Fruit fly (Drosophila melanogaster) whole organism, embryonic: ENCODE measurements around the gene Xport-B.

Experiments
- CG10209 ChIP-seq: fragments of 200-800 bp; sonication (Bioruptor generic); optimal IDR thresholded peaks from 3 replicates; lab custom pipeline; 2017; ENCODE audit warnings: missing biosample characterization, mild to moderate bottlenecking, missing genetic modification characterization, missing genetic modification reagents
- CG10462 ChIP-seq: fragments of 200-800 bp; sonication (Bioruptor generic); optimal IDR thresholded peaks from 2 replicates; lab custom pipeline; 2016; ENCODE audit warnings: missing biosample characterization, missing genetic modification characterization
- CG10959 ChIP-seq: fragments of 200-800 bp; sonication (Bioruptor generic); IDR thresholded peaks from 2 replicates; pipeline ENCODE4 v1.3.6; 2022; ENCODE audit warnings: missing biosample characterization, missing genetic modification characterization
- CG10979 ChIP-seq: fragments of 200-800 bp; sonication (Bioruptor generic); optimal IDR thresholded peaks from 2 replicates; lab custom pipeline; 2018; ENCODE audit warnings: missing biosample characterization, mild to moderate bottlenecking, missing genetic modification characterization, moderate library complexity
- CG12071 ChIP-seq: fragments of 200-800 bp; sonication (Bioruptor generic); optimal IDR thresholded peaks from 3 replicates; lab custom pipeline; 2018; ENCODE audit warnings: missing biosample characterization, mild to moderate bottlenecking, missing genetic modification characterization
- CG13775 ChIP-seq: fragments of 200-800 bp; sonication (Bioruptor generic); optimal IDR thresholded peaks from 3 replicates; lab custom pipeline; 2017; ENCODE audit warnings: missing biosample characterization, mild to moderate bottlenecking, missing genetic modification characterization
- CG14050 ChIP-seq: fragments of 200-800 bp; sonication (Bioruptor generic); IDR thresholded peaks from 3 replicates; pipeline ENCODE4 v1.3.6; 2022; ENCODE audit warnings: missing biosample characterization, missing genetic modification characterization
- CG16813 ChIP-seq: fragments of 200-800 bp; sonication (Bioruptor generic); IDR thresholded peaks from 3 replicates; pipeline ENCODE4 v1.3.6; 2022; ENCODE audit warnings: missing biosample characterization, missing genetic modification characterization; ENCODE audit not compliant: partially characterized antibody
- CG17612 ChIP-seq: fragments of 200-800 bp; sonication (Bioruptor generic); IDR thresholded peaks from 2 replicates; pipeline ENCODE4 v1.3.6; 2022; ENCODE audit warnings: missing biosample characterization, missing genetic modification characterization
- CG17829 ChIP-seq: fragments of 200-800 bp; optimal IDR thresholded peaks from 2 replicates; lab custom pipeline; 2019; ENCODE audit warnings: missing biosample characterization, mild to moderate bottlenecking, missing genetic modification characterization, moderate library complexity
- CG2202 ChIP-seq: fragments of 200-800 bp; sonication (Bioruptor generic); optimal IDR thresholded peaks from 2 replicates; lab custom pipeline; 2018; ENCODE audit warnings: missing biosample characterization, mild to moderate bottlenecking, missing genetic modification characterization
- CG30020 ChIP-seq: fragments of 200-800 bp; optimal IDR thresholded peaks from 2 replicates; lab custom pipeline; 2019; ENCODE audit warnings: missing biosample characterization, mild to moderate bottlenecking, missing genetic modification characterization, moderate library complexity
- CG32772 ChIP-seq: fragments of 200-800 bp; sonication (Bioruptor generic); IDR thresholded peaks from 2 replicates; pipeline ENCODE4 v1.3.6; 2022; ENCODE audit warnings: missing biosample characterization, missing genetic modification characterization
- CG3281 ChIP-seq: fragments of 200-800 bp; sonication (Bioruptor generic); optimal IDR thresholded peaks from 3 replicates; lab custom pipeline; 2017; ENCODE audit warnings: missing biosample characterization, mild to moderate bottlenecking, missing genetic modification characterization
- CG3995 ChIP-seq: fragments of 200-800 bp; sonication (Bioruptor generic); optimal IDR thresholded peaks from 3 replicates; lab custom pipeline; 2016; ENCODE audit warnings: missing biosample characterization, missing genetic modification characterization
- CG7372 ChIP-seq: fragments of 200-800 bp; sonication (Bioruptor generic); IDR thresholded peaks from 2 replicates; pipeline ENCODE4 v1.3.6; 2022; ENCODE audit warnings: missing biosample characterization, missing genetic modification characterization
- Camta ChIP-seq: fragments of 200-800 bp; sonication (Bioruptor generic); optimal IDR thresholded peaks from 2 replicates; lab custom pipeline; 2016; ENCODE audit warnings: missing biosample characterization, missing genetic modification characterization
- Dbx ChIP-seq: fragments of 200-800 bp; sonication (Bioruptor generic); IDR thresholded peaks from 3 replicates; pipeline ENCODE4 v1.3.6; 2022; ENCODE audit warnings: missing biosample characterization, missing genetic modification characterization
- Fer1 ChIP-seq: fragments of 200-800 bp; sonication (Bioruptor generic); optimal IDR thresholded peaks from 2 replicates; lab custom pipeline; 2017; ENCODE audit warnings: missing biosample characterization, mild to moderate bottlenecking, missing genetic modification characterization
- Hr39 ChIP-seq: fragments of >200 bp; optimal IDR thresholded peaks from 2 replicates; lab custom pipeline; 2017
- Hr51 ChIP-seq, 2 experiments: fragments of 200-800 bp; sonication (Bioruptor generic); optimal IDR thresholded peaks; 2 replicates in 1 of 2; 3 replicates in 1 of 2; lab custom pipeline; 2016 to 2018; ENCODE audit warnings: missing biosample characterization in 2 of 2, missing genetic modification characterization in 2 of 2, mild to moderate bottlenecking in 1 of 2, moderate library complexity in 1 of 2
- Jarid2 ChIP-seq: fragments of 200-800 bp; sonication (Bioruptor generic); optimal IDR thresholded peaks from 3 replicates; lab custom pipeline; 2017; ENCODE audit warnings: mild to moderate bottlenecking, missing biosample characterization, missing genetic modification reagents, missing genetic modification characterization
- Mrtf ChIP-seq: fragments of 200-800 bp; sonication (Bioruptor generic); IDR thresholded peaks from 3 replicates; pipeline ENCODE4 v1.3.6; 2022; ENCODE audit warnings: missing biosample characterization, missing genetic modification characterization
- Neu2 ChIP-seq: fragments of 200-800 bp; sonication (Bioruptor generic); optimal IDR thresholded peaks from 3 replicates; lab custom pipeline; 2016; ENCODE audit warnings: missing biosample characterization, missing genetic modification characterization, borderline replicate concordance
- Oli ChIP-seq: fragments of 200-800 bp; sonication (Bioruptor generic); optimal IDR thresholded peaks from 2 replicates; lab custom pipeline; 2018; ENCODE audit warnings: missing biosample characterization, mild to moderate bottlenecking, missing genetic modification characterization, moderate library complexity
- Pdp1 ChIP-seq, 2 experiments: fragments of 200-800 bp; sonication (Bioruptor generic); optimal IDR thresholded peaks; 3 replicates each; lab custom pipeline; 2016; ENCODE audit warnings: missing biosample characterization in 2 of 2, missing genetic modification characterization in 2 of 2, mild to moderate bottlenecking in 1 of 2, moderate library complexity in 1 of 2
- Sin3A ChIP-seq: fragments of >200 bp; optimal IDR thresholded peaks from 2 replicates; lab custom pipeline; 2018
- Six4 ChIP-seq: fragments of 200-800 bp; sonication (Bioruptor generic); optimal IDR thresholded peaks from 2 replicates; lab custom pipeline; 2016; ENCODE audit warnings: missing biosample characterization, missing genetic modification characterization
- Ssrp ChIP-seq: fragments of 200-800 bp; sonication (Bioruptor generic); optimal IDR thresholded peaks from 2 replicates; lab custom pipeline; 2018; ENCODE audit warnings: missing biosample characterization, mild to moderate bottlenecking, missing genetic modification characterization, moderate library complexity
- TFAM ChIP-seq: fragments of 200-800 bp; sonication (Bioruptor generic); optimal IDR thresholded peaks from 2 replicates; lab custom pipeline; 2017; ENCODE audit warnings: missing biosample characterization, missing genetic modification characterization, inconsistent platforms
- Tbp ChIP-seq: fragments of >200 bp; optimal IDR thresholded peaks from 2 replicates; lab custom pipeline; 2018; ENCODE audit warnings: missing biosample characterization, missing genetic modification characterization
- ac ChIP-seq: fragments of 200-800 bp; sonication (Bioruptor generic); optimal IDR thresholded peaks from 3 replicates; lab custom pipeline; 2017; ENCODE audit warnings: missing biosample characterization, mild to moderate bottlenecking, missing genetic modification characterization
- bowl ChIP-seq: fragments of 200-800 bp; sonication (Bioruptor generic); IDR thresholded peaks from 2 replicates; pipeline ENCODE4 v1.3.6; 2022; ENCODE audit warnings: missing biosample characterization, missing genetic modification characterization
- ci ChIP-seq: fragments of 200-800 bp; sonication (Bioruptor generic); IDR thresholded peaks from 3 replicates; pipeline ENCODE4 v1.3.6; 2022; ENCODE audit warnings: missing biosample characterization, missing genetic modification characterization
- cwo ChIP-seq: fragments of 200-800 bp; sonication (Bioruptor generic); optimal IDR thresholded peaks from 3 replicates; lab custom pipeline; 2017; ENCODE audit warnings: missing biosample characterization, missing genetic modification characterization, mild to moderate bottlenecking, moderate library complexity, missing genetic modification reagents
- gsb-n ChIP-seq: fragments of 200-800 bp; sonication (Bioruptor generic); optimal IDR thresholded peaks from 3 replicates; lab custom pipeline; 2018; ENCODE audit warnings: missing biosample characterization, mild to moderate bottlenecking, missing genetic modification characterization
- kah ChIP-seq: fragments of 200-800 bp; sonication (Bioruptor generic); optimal IDR thresholded peaks from 2 replicates; lab custom pipeline; 2018; ENCODE audit warnings: missing biosample characterization, mild to moderate bottlenecking, missing genetic modification characterization
- oc ChIP-seq: fragments of 200-800 bp; sonication (Bioruptor generic); optimal IDR thresholded peaks from 2 replicates; lab custom pipeline; 2018; ENCODE audit warnings: missing biosample characterization, mild to moderate bottlenecking, missing genetic modification characterization, moderate library complexity
- pan ChIP-seq, 4 experiments: fragments of >200 bp in 3 of 4; fragments of 200-800 bp in 1 of 4; sonication (Bioruptor generic) in 1 of 4; optimal IDR thresholded peaks in 3 of 4; IDR thresholded peaks in 1 of 4; 2 replicates each; pipeline versions ENCODE4 v1.3.6 to Lab custom; 2017 to 2022; ENCODE audit warnings: missing biosample characterization in 2 of 4, missing genetic modification characterization in 2 of 4, mixed read lengths in 1 of 4
- rib ChIP-seq: fragments of 200-800 bp; sonication (Bioruptor generic); IDR thresholded peaks from 2 replicates; pipeline ENCODE4 v1.3.6; 2022; ENCODE audit warnings: missing biosample characterization, missing genetic modification characterization
- row ChIP-seq: fragments of 200-800 bp; sonication (Bioruptor generic); IDR thresholded peaks from 3 replicates; pipeline ENCODE4 v1.3.6; 2022; ENCODE audit warnings: missing biosample characterization, missing genetic modification characterization
- schlank ChIP-seq: fragments of 200-800 bp; sonication (Bioruptor generic); optimal IDR thresholded peaks from 2 replicates; lab custom pipeline; 2018; ENCODE audit warnings: missing biosample characterization, mild to moderate bottlenecking, missing genetic modification characterization
- sens ChIP-seq: fragments of 200-800 bp; sonication (Bioruptor generic); peaks from one replicate; lab custom pipeline; 2016; ENCODE audit warnings: missing biosample characterization, missing genetic modification characterization
- slbo ChIP-seq: fragments of 200-800 bp; sonication (Bioruptor generic); IDR thresholded peaks from 2 replicates; pipeline ENCODE4 v1.3.6; 2022; ENCODE audit warnings: missing biosample characterization, missing genetic modification characterization
- slou ChIP-seq: fragments of 200-800 bp; sonication (Bioruptor generic); optimal IDR thresholded peaks from 3 replicates; lab custom pipeline; 2016; ENCODE audit warnings: missing biosample characterization, missing genetic modification characterization
- tap ChIP-seq: fragments of 200-800 bp; optimal IDR thresholded peaks from 3 replicates; lab custom pipeline; 2019; ENCODE audit warnings: missing biosample characterization, mild to moderate bottlenecking, missing genetic modification characterization, moderate library complexity
- tin ChIP-seq: fragments of 200-800 bp; sonication (Bioruptor generic); optimal IDR thresholded peaks from 3 replicates; lab custom pipeline; 2016; ENCODE audit warnings: missing biosample characterization, missing genetic modification characterization
- yki ChIP-seq: fragments of >200 bp; optimal IDR thresholded peaks from 3 replicates; lab custom pipeline; 2018

The Xport-B gene

DNA sequence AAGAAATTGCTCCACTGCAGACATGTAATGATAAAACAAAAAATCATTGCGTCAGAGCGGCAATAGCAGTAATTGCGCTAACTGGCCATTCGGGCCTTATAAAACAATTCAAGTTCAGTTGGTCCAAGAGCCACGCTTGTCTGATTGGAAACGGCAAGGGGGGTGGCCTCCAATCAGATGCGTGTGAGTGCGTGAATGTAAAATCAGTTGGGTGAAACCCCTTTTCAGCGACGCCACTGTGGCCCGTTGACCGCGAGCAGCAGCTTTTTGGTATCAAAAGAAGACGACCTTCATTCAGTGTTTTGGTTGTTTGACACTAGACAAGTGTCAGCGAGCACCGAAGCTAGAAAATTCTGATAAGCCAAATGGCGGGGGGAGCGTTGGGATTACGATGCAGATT is 12.9 kb downstream of the Xport-B start (continued):
- TF ChIP-seq slbo (GFP tag; lab: Robert Waterston, UW) = peak; percentile 41
- no peak for TF ChIP-seq tin (GFP tag; lab: Kevin White, UChicago)
- TF ChIP-seq row (GFP tag; lab: Robert Waterston, UW) = peak; percentile 58; the same call in 2 of the 3 replicates
- no peak for TF ChIP-seq pan (optimal IDR thresholded peaks at IDR 0.05; lab: Kevin White, UChicago)
- peak in 1 of 2 experiments; percentile 44 for TF ChIP-seq pan (GFP tag; optimal IDR thresholded peaks at IDR 0.05 in 1 of 2, IDR thresholded peaks at IDR 0.05 in 1 of 2)
- 0 out of 3 replicates have a peak, but pooled peaks have one; percentile 40 for TF ChIP-seq Mrtf (GFP tag; lab: Robert Waterston, UW)

DNA sequence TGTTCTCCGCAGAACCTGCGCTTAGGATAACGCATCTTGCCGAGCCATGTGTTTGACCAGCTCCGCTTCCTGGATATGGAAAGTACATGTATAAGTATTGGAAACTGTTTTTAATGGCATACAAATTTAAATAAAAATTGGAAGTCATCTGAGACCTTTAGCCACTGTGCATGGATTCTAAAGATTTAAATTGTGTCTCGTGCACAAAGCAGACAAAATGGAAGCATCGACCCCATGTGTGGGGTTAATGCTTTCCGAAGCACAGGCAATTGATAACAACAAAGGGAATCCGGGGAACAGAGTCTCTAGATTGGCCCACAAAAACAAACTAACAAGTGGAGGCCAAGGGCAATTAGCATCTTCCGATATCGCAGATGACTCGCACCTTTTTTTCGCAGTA is 13.5 kb downstream of the Xport-B start:
- TF ChIP-seq Fer1 (GFP tag; lab: Kevin White, UChicago) (no peak), Oli (no peak), cwo (GFP tag; lab: Kevin White, UChicago) (no peak), CG10462 (GFP tag; lab: Kevin White, UChicago) (no peak), sens (GFP tag; lab: Kevin White, UChicago) (no peak), rib (GFP tag; lab: Robert Waterston, UW) (no peak), TFAM (GFP tag; lab: Kevin White, UChicago) (no peak), CG3995 (GFP tag; lab: Kevin White, UChicago) (no peak)

DNA sequence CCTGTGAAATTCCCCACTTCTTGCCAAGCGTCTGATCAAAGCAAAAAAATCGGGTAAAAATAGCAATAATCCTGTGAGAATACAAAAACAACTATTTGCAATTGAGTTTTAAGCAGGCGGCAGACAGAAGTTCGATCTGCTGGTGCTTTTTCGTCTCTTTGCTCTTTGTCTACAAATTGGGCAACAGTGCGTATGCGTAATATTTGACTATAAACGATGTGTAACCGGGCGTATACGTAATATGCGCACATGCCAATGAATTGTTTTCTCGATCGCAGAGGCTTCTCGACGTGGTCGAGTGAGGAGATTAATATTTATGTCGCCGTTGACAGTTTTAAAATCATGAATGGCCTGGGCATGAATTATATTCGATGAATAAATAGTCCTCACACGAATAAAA is 19.9 kb downstream of the Xport-B start:
- TF ChIP-seq CG17612 (GFP tag; lab: Robert Waterston, UW) (no peak), Tbp (no peak), CG10209 (GFP tag; lab: Kevin White, UChicago) (no peak), CG10959 (GFP tag; lab: Robert Waterston, UW) (0 out of 2 replicates have a peak, but pooled peaks have one; percentile 17), CG3281 (GFP tag; lab: Kevin White, UChicago) (no peak), CG10979 (tag; lab: Kevin White, UChicago) (peak; percentile 6), Six4 (GFP tag; lab: Kevin White, UChicago) (no peak), kah (no peak), Pdp1 (GFP tag; optimal IDR thresholded peaks at IDR 0.05; lab: Kevin White, UChicago) (peak in 1 of 2 experiments; percentile 62), ac (GFP tag; lab: Kevin White, UChicago) (no peak), Ssrp (tag; lab: Kevin White, UChicago) (no peak), gsb-n (tag; lab: Kevin White, UChicago) (no peak), CG12071 (GFP tag; lab: Kevin White, UChicago) (no peak), CG13775 (GFP tag; lab: Kevin White, UChicago) (no peak), CG7372 (GFP tag; lab: Robert Waterston, UW) (peak; percentile 93), slou (GFP tag; lab: Kevin White, UChicago) (no peak), CG32772 (GFP tag; lab: Robert Waterston, UW) (no peak), Jarid2 (GFP tag; lab: Kevin White, UChicago) (no peak), CG17829 (no peak)
- TF ChIP-seq, all 482 proteins: peak for 4

DNA sequence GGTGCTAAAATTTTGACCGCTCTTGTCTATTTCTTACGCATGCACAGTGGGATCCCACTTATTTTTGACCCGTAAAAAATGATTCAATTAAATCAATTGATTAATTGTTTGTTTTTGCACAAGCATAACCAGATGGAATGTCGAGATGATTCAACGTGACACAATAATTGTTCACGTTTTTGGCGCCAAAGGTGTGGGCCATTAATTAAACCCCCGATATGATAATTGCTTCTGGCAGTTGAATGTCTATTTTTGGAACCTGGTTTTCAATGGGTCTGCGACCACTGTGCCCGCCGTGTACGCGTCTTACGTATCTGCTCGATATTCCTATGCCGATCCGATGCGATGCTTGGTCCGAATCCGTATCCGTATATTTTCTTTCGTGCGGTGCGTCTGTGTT is 23.2 kb downstream of the Xport-B start:
- TF ChIP-seq CG2202 (tag; lab: Kevin White, UChicago) (peak; percentile 13), CG16813 (GFP tag; lab: Robert Waterston, UW) (no peak), tap (tag; lab: Kevin White, UChicago) (peak; percentile 71), CG30020 (tag; lab: Kevin White, UChicago) (no peak), schlank (peak; percentile 27), CG14050 (peak; percentile 38; the same call in 1 of the 3 replicates), Sin3A (lab: Kevin White, UChicago) (no peak), bowl (GFP tag; lab: Robert Waterston, UW) (no peak), Neu2 (GFP tag; lab: Kevin White, UChicago) (peak; percentile 31), oc (no peak), Hr51 (GFP tag; optimal IDR thresholded peaks at IDR 0.05; lab: Kevin White, UChicago) (peak; percentile 11 to 76), CG12071 (GFP tag; lab: Kevin White, UChicago) (peak; percentile 78), Dbx (GFP tag; lab: Robert Waterston, UW) (peak; percentile 66; the same call in 1 of the 3 replicates), yki (lab: Kevin White, UChicago) (no peak), Camta (GFP tag; lab: Kevin White, UChicago) (peak; percentile 42), ci (peak; percentile 81), Hr39 (no peak)
